Worm (Caenorhabditis elegans): ENCODE results near the gene ceh-74.

ceh-74 gene

ce11 chrV:14194514-14194913 lies 16.6 kb downstream of the ceh-74 start:
- peak; percentile 40 for TF ChIP-seq ama-1 (optimal IDR thresholded peaks at IDR 0.05)
- no peak for TF ChIP-seq ceh-16 (tag; optimal IDR thresholded peaks at IDR 0.05)
- TF ChIP-seq pqm-1 (tag; optimal IDR thresholded peaks at IDR 0.05): no peak
- TF ChIP-seq fkh-10 (GFP tag; optimal IDR thresholded peaks at IDR 0.05): no peak
- TF ChIP-seq nhr-77 (tag; optimal IDR thresholded peaks at IDR 0.05): no peak
- TF ChIP-seq eor-1 (tag; optimal IDR thresholded peaks at IDR 0.05): no peak

ce11 chrV:14197651-14198050 lies 19.8 kb downstream of the ceh-74 start:
- TF ChIP-seq aly-2 (tag; optimal IDR thresholded peaks at IDR 0.05) (no peak), ztf-11 (tag; optimal IDR thresholded peaks at IDR 0.05) (no peak), zag-1 (tag; optimal IDR thresholded peaks at IDR 0.05) (no peak), hmg-11 (tag; optimal IDR thresholded peaks at IDR 0.05) (no peak), nhr-25 (tag; optimal IDR thresholded peaks at IDR 0.05) (peak; percentile 57), nhr-237 (tag; optimal IDR thresholded peaks at IDR 0.05) (no peak), lsy-12 (tag; optimal IDR thresholded peaks at IDR 0.05) (peak; percentile 10), nhr-43 (tag; optimal IDR thresholded peaks at IDR 0.05; ENCODE audit: poor library complexity, severe bottlenecking) (peak; percentile 77), nfya-1 (tag; optimal IDR thresholded peaks at IDR 0.05; ENCODE audit: insufficient read depth) (peak; percentile 40), ama-1 (optimal IDR thresholded peaks at IDR 0.05) (peak; percentile 58), ztf-4 (tag; optimal IDR thresholded peaks at IDR 0.05) (peak; percentile 9), nhr-12 (tag; optimal IDR thresholded peaks at IDR 0.05) (no peak), lin-15B (tag; optimal IDR thresholded peaks at IDR 0.05) (peak; percentile 14), R02D3.7 (tag; optimal IDR thresholded peaks at IDR 0.05) (peak; percentile 16), elt-2 (tag; optimal IDR thresholded peaks at IDR 0.05) (peak; percentile 30)

ce11 chrV:14200086-14200485 lies 22.2 kb downstream of the ceh-74 start:
- TF ChIP-seq sea-2 (GFP tag; optimal IDR thresholded peaks at IDR 0.05) (peak; percentile 83), skn-1 (tag; optimal IDR thresholded peaks at IDR 0.05) (peak; percentile 92), mml-1 (tag; optimal IDR thresholded peaks at IDR 0.05) (no peak), nhr-25 (tag; optimal IDR thresholded peaks at IDR 0.05) (peak; percentile 91), ceh-82 (tag; optimal IDR thresholded peaks at IDR 0.05) (peak; percentile 49), fos-1 (tag; optimal IDR thresholded peaks at IDR 0.05) (no peak), aly-2 (tag; optimal IDR thresholded peaks at IDR 0.05) (no peak), elt-2 (tag; optimal IDR thresholded peaks at IDR 0.05) (peak; percentile 85), nhr-77 (tag; optimal IDR thresholded peaks at IDR 0.05) (no peak), nhr-11 (tag; optimal IDR thresholded peaks at IDR 0.05) (peak; percentile 91), unc-62 (GFP tag; optimal IDR thresholded peaks at IDR 0.05) (peak; percentile 92), ceh-16 (tag; optimal IDR thresholded peaks at IDR 0.05) (no peak), ama-1 (optimal IDR thresholded peaks at IDR 0.05) (no peak), ztf-4 (tag; optimal IDR thresholded peaks at IDR 0.05) (peak; percentile 17), zag-1 (tag; optimal IDR thresholded peaks at IDR 0.05) (no peak), ceh-9 (tag; optimal IDR thresholded peaks at IDR 0.05) (no peak), nhr-23 (tag; optimal IDR thresholded peaks at IDR 0.05) (peak; percentile 82), pha-4 (tag; optimal IDR thresholded peaks at IDR 0.05) (peak; percentile 96), elt-3 (tag; optimal IDR thresholded peaks at IDR 0.05) (peak in 2 of 3 experiments; percentile 81 to 84), elt-1 (tag; optimal IDR thresholded peaks at IDR 0.05) (peak; percentile 40), fkh-10 (GFP tag; optimal IDR thresholded peaks at IDR 0.05) (peak; percentile 11), ZK546.5 (tag; optimal IDR thresholded peaks at IDR 0.05) (no peak), daf-12 (tag; optimal IDR thresholded peaks at IDR 0.05) (no peak), R02D3.7 (tag; optimal IDR thresholded peaks at IDR 0.05) (peak; percentile 79), jun-1 (tag; optimal IDR thresholded peaks at IDR 0.05) (peak; percentile 93), hmg-11 (tag; optimal IDR thresholded peaks at IDR 0.05) (peak; percentile 83), nhr-12 (tag; optimal IDR thresholded peaks at IDR 0.05) (no peak), pqm-1 (tag; optimal IDR thresholded peaks at IDR 0.05) (peak; percentile 81), egl-5 (tag; optimal IDR thresholded peaks at IDR 0.05) (peak; percentile 87), lsy-12 (tag; optimal IDR thresholded peaks at IDR 0.05) (peak; percentile 85), nhr-76 (tag; optimal IDR thresholded peaks at IDR 0.05) (no peak), unc-39 (tag; optimal IDR thresholded peaks at IDR 0.05) (no peak), ceh-28 (tag; optimal IDR thresholded peaks at IDR 0.05) (peak; percentile 87), tbx-2 (tag; optimal IDR thresholded peaks at IDR 0.05) (peak; percentile 67), fkh-2 (tag; optimal IDR thresholded peaks at IDR 0.05) (peak; percentile 76), nhr-28 (tag; optimal IDR thresholded peaks at IDR 0.05) (no peak), nhr-237 (tag; optimal IDR thresholded peaks at IDR 0.05) (no peak), lin-15B (tag; optimal IDR thresholded peaks at IDR 0.05) (peak; percentile 83), egl-27 (tag; optimal IDR thresholded peaks at IDR 0.05) (peak; percentile 11), nhr-43 (tag; optimal IDR thresholded peaks at IDR 0.05; ENCODE audit: poor library complexity, severe bottlenecking) (peak; percentile 78), mdl-1 (tag; optimal IDR thresholded peaks at IDR 0.05) (peak; percentile 58), lin-39 (tag; optimal IDR thresholded peaks at IDR 0.05) (peak; percentile 95), eor-1 (tag; optimal IDR thresholded peaks at IDR 0.05) (peak in 1 of 2 experiments; percentile 27), nfya-1 (tag; optimal IDR thresholded peaks at IDR 0.05; ENCODE audit: insufficient read depth) (peak; percentile 93), snpc-4 (tag; optimal IDR thresholded peaks at IDR 0.05) (peak; percentile 67), ztf-11 (tag; optimal IDR thresholded peaks at IDR 0.05) (no peak), nhr-67 (tag; optimal IDR thresholded peaks at IDR 0.05) (no peak)

Measured in whole organism, L3 larva.